Fruit fly (Drosophila melanogaster) whole organism, pupa: Measurements from ENCODE around the gene CG14115.

Experiments
- CG8159 ChIP-seq: fragments of 200-800 bp; sonication (Bioruptor generic); optimal IDR thresholded peaks from 3 replicates; lab custom pipeline; 2018; ENCODE audit warnings: missing biosample characterization, mild to moderate bottlenecking, missing genetic modification characterization, moderate library complexity
- Ets98B ChIP-seq: fragments of 200-800 bp; sonication (Bioruptor generic); IDR thresholded peaks from 2 replicates; pipeline ENCODE4 v1.3.6; 2022; ENCODE audit warnings: missing biosample characterization, missing genetic modification characterization

DNA sequence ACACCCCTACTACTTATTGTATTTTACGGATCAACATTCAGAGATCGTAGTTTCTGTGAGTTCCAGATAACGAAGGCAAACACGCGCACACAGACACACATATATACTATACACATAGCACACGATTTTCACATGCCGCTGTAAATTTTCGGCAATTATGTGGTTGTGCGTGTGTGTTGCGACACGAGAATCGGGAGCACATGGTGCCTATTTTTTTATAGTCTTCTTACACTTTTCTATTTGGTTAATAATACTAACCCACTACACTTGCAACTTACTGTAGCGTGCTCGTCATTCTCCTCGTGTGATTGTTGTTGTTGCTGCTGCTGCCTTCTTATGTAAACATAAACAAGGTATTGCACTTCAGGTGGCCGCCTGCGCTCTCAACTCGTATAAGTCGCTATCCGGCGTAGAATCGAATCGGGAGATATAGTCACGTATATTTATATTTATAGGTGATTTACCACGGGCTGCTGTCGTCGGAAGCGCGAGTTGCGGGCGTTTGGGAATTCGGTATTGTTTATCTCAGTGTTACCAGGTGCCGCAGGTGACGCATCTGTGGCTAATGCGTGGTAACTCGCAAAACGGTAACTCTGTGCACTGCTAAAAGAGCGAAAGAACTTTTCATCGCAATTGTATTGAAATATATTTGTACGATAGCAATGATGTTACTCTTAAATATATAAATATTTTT lies 38.9 kb downstream of the CG14115 start, which contains the start of gene Adk2:
- TF ChIP-seq CG8159 (tag; lab: Kevin White, UChicago) (no peak), Ets98B (GFP tag; lab: Robert Waterston, UW) (peak; percentile 43)
